Fruit fly (Drosophila melanogaster): ENCODE measurements around the gene CG1275.

The CG1275 gene

dm6 chr3L:2262515-2262944 is 5.3 kb upstream of the CG1275 start, which contains the start of the genes oxt and CG13807 (continued):
- peak; percentile 82 for TF ChIP-seq CG18011 (GFP tag; optimal IDR thresholded peaks at IDR 0.05)
- TF ChIP-seq E2f2 (GFP tag; IDR thresholded peaks at IDR 0.05), result peak; percentile 70
- TF ChIP-seq Bteb2 (GFP tag; optimal IDR thresholded peaks at IDR 0.05), result peak; percentile 45
- no peak for TF ChIP-seq nerfin-2 (GFP tag; IDR thresholded peaks at IDR 0.05; ENCODE audit: partially characterized antibody)
- TF ChIP-seq CG14667 (GFP tag; IDR thresholded peaks at IDR 0.05), result peak; percentile 81
- TF ChIP-seq CG7271 (tag; optimal IDR thresholded peaks at IDR 0.05), result peak; percentile 80
- peak; percentile 42; the same call in 1 of the 2 replicates for TF ChIP-seq Scr (GFP tag; IDR thresholded peaks at IDR 0.05; ENCODE audit: partially characterized antibody)
- peak; percentile 59 for TF ChIP-seq CG3065 (GFP tag; optimal IDR thresholded peaks at IDR 0.05)
- TF ChIP-seq sob (GFP tag; IDR thresholded peaks at IDR 0.05), result peak; percentile 89
- peak; percentile 73 for TF ChIP-seq CG6254 (GFP tag; optimal IDR thresholded peaks at IDR 0.05)
- TF ChIP-seq CG13624 (GFP tag; optimal IDR thresholded peaks at IDR 0.05), result peak; percentile 60
- TF ChIP-seq org-1 (GFP tag; optimal IDR thresholded peaks at IDR 0.05), result peak; percentile 73
- TF ChIP-seq CG30431 (GFP tag; optimal IDR thresholded peaks at IDR 0.05), result peak; percentile 79
- TF ChIP-seq dan (GFP tag; IDR thresholded peaks at IDR 0.05), result 0 out of 2 replicates have a peak, but pooled peaks have one; percentile 11
- peak; percentile 70 for TF ChIP-seq otp (GFP tag; IDR thresholded peaks at IDR 0.05)
- no peak for TF ChIP-seq shn (GFP tag; optimal IDR thresholded peaks at IDR 0.05)
- TF ChIP-seq schlank (tag; optimal IDR thresholded peaks at IDR 0.05), result peak; percentile 64
- peak; percentile 78 for TF ChIP-seq ATbp (GFP tag; optimal IDR thresholded peaks at IDR 0.05)
- peak; percentile 83 for TF ChIP-seq CG18599 (GFP tag; optimal IDR thresholded peaks at IDR 0.05)
- TF ChIP-seq Hsf (GFP tag; optimal IDR thresholded peaks at IDR 0.05), result peak; percentile 79
- peak; percentile 67; the same call in 1 of the 2 replicates for TF ChIP-seq toy (GFP tag; IDR thresholded peaks at IDR 0.05)
- peak; percentile 72 for TF ChIP-seq CG10462 (GFP tag; optimal IDR thresholded peaks at IDR 0.05)
- TF ChIP-seq NfI (GFP tag; optimal IDR thresholded peaks at IDR 0.05), result peak; percentile 92
- TF ChIP-seq bcd (GFP tag; optimal IDR thresholded peaks at IDR 0.05), result peak; percentile 90
- TF ChIP-seq CG2875 (GFP tag; optimal IDR thresholded peaks at IDR 0.05), result peak; percentile 78
- peak; percentile 29 for TF ChIP-seq CG6765 (GFP tag; optimal IDR thresholded peaks at IDR 0.05)
- TF ChIP-seq CG8281 (tag; optimal IDR thresholded peaks at IDR 0.05), result peak; percentile 62
- peak in 1 of 2 experiments; percentile 44 for TF ChIP-seq insv (GFP tag; optimal IDR thresholded peaks at IDR 0.05)
- TF ChIP-seq Tbp (GFP tag; optimal IDR thresholded peaks at IDR 0.05), result no peak
- peak; percentile 71 for TF ChIP-seq CG3407 (GFP tag; optimal IDR thresholded peaks at IDR 0.05)
- peak; percentile 70 for TF ChIP-seq CG17802 (tag; optimal IDR thresholded peaks at IDR 0.05)
- peak; percentile 85 for TF ChIP-seq stc (GFP tag; IDR thresholded peaks at IDR 0.05)
- TF ChIP-seq gro (GFP tag; optimal IDR thresholded peaks at IDR 0.05), result peak; percentile 77
- peak; percentile 31 for TF ChIP-seq CG15073 (GFP tag; optimal IDR thresholded peaks at IDR 0.05)
- no peak for TF ChIP-seq btn (GFP tag; optimal IDR thresholded peaks at IDR 0.05)
- peak in 1 of 2 experiments; percentile 59 for TF ChIP-seq tll (GFP tag; optimal IDR thresholded peaks at IDR 0.05)
- TF ChIP-seq CG2678 (tag; optimal IDR thresholded peaks at IDR 0.05), result peak; percentile 89
- TF ChIP-seq rib (GFP tag; IDR thresholded peaks at IDR 0.05), result peak; percentile 76; the same call in 1 of the 2 replicates
- TF ChIP-seq D19B (GFP tag; optimal IDR thresholded peaks at IDR 0.05), result peak; percentile 66
- TF ChIP-seq CG16813 (GFP tag; IDR thresholded peaks at IDR 0.05; ENCODE audit: partially characterized antibody), result no peak
- peak; percentile 80 for TF ChIP-seq CG10147 (GFP tag; optimal IDR thresholded peaks at IDR 0.05)
- peak; percentile 85 for TF ChIP-seq dmrt99B (tag; optimal IDR thresholded peaks at IDR 0.05)
- TF ChIP-seq CG17186 (GFP tag; optimal IDR thresholded peaks at IDR 0.05), result peak; percentile 71
- peak; percentile 83 for TF ChIP-seq CG1024 (GFP tag; IDR thresholded peaks at IDR 0.05)
- peak; percentile 84 for TF ChIP-seq esg (GFP tag; conservative IDR thresholded peaks at IDR 0.05)
- TF ChIP-seq Lhr (GFP tag; optimal IDR thresholded peaks at IDR 0.05), result peak; percentile 80
- TF ChIP-seq CG6654 (GFP tag; optimal IDR thresholded peaks at IDR 0.05), result peak; percentile 60
- peak; percentile 92 for TF ChIP-seq ase (GFP tag; IDR thresholded peaks at IDR 0.05)
- peak; percentile 58 for TF ChIP-seq mirr (GFP tag; optimal IDR thresholded peaks at IDR 0.05)
- peak; percentile 23 for TF ChIP-seq Dp (GFP tag; optimal IDR thresholded peaks at IDR 0.05)
